Worm (Caenorhabditis elegans) whole organism, L4 larva: Measurements from ENCODE around the gene gldi-9.
A peak's percentile ranks its signal among the peaks of the same experiment; 100 is the strongest.

ENCODE experiments used
- R02D3.7 ChIP-seq: fragments of 150-350 bp; sonication (generic microtip); optimal IDR thresholded peaks from 3 replicates; lab custom pipeline; 2014; ENCODE audit warnings: missing biosample characterization, missing genetic modification characterization
- dmd-9 ChIP-seq: fragments of 200-800 bp; sonication (Bioruptor generic); IDR thresholded peaks from 2 replicates; pipeline ENCODE4 v1.3.6; 2022; ENCODE audit warnings: missing genetic modification reagents, missing genetic modification characterization, missing compliant biosample characterization
- nhr-11 ChIP-seq: fragments of 150-350 bp; optimal IDR thresholded peaks from 2 replicates; lab custom pipeline; 2014; ENCODE audit warnings: missing biosample characterization, missing genetic modification characterization
- pha-4 ChIP-seq, 2 experiments: fragments of 150-350 bp in 1 of 2; fragments of 200-800 bp in 1 of 2; sonication (Bioruptor generic) in 1 of 2; IDR thresholded peaks in 1 of 2; optimal IDR thresholded peaks in 1 of 2; 2 replicates each; pipeline versions ENCODE4 v1.3.6 to Lab custom; 2014 to 2022; ENCODE audit warnings: missing genetic modification characterization in 2 of 2, missing genetic modification reagents in 2 of 2, missing biosample characterization in 1 of 2, missing compliant biosample characterization in 1 of 2
- snpc-4 ChIP-seq: fragments of 150-350 bp; optimal IDR thresholded peaks from 2 replicates; lab custom pipeline; 2014; ENCODE audit warnings: missing biosample characterization, missing genetic modification characterization
- ztf-11 ChIP-seq: fragments of 150-350 bp; optimal IDR thresholded peaks from 2 replicates; lab custom pipeline; 2014; ENCODE audit warnings: missing biosample characterization, missing genetic modification characterization

DNA sequence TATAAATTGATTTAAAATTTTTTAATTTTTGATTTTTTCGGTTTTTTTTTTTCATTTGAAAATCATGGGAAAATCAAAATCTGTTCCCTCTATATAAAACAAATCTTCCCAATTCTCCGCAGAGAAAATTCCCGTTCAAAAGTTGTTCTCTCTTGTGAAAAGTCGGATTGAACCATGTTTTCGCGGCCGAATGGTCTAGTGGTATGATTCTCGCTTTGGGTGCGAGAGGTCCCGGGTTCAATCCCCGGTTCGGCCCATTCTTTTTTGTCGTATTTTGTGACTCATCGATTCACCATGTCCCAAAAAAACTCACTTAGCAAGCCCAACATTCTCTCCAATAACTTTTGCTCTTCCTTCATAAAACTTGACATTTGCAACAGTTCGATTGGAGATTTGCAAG, 44.6 kb downstream of the gldi-9 start:
- TF ChIP-seq snpc-4 (tag; lab: Kevin White, UChicago) (no peak), ztf-11 (no peak), dmd-9 (GFP tag; lab: Robert Waterston, UW) (no peak), R02D3.7 (tag; lab: Kevin White, UChicago) (no peak), pha-4 (GFP tag; IDR thresholded peaks at IDR 0.05; lab: Robert Waterston, UW) (peak; percentile 49; the same call in 1 of the 2 replicates), pha-4 (tag; optimal IDR thresholded peaks at IDR 0.05; lab: Kevin White, UChicago) (no peak), nhr-11 (tag; lab: Kevin White, UChicago) (no peak)
